Fruit fly (Drosophila melanogaster) whole organism, embryonic: ENCODE data around the gene hog.

Experiments used
- ATbp ChIP-seq: fragments of 200-800 bp; sonication (Bioruptor generic); optimal IDR thresholded peaks from 2 replicates; lab custom pipeline; 2017; ENCODE audit warnings: missing biosample characterization, mild to moderate bottlenecking, missing genetic modification characterization, missing genetic modification reagents
- Blimp-1 ChIP-seq: fragments of 200-800 bp; sonication (Bioruptor generic); optimal IDR thresholded peaks from 3 replicates; lab custom pipeline; 2018; ENCODE audit warnings: missing biosample characterization, missing genetic modification characterization, mild to moderate bottlenecking, moderate library complexity, missing genetic modification reagents
- CG10321 ChIP-seq: fragments of 200-800 bp; sonication (Bioruptor generic); IDR thresholded peaks from 2 replicates; pipeline ENCODE4 v1.3.6; 2022; ENCODE audit warnings: missing biosample characterization, missing genetic modification characterization
- CG10462 ChIP-seq: fragments of 200-800 bp; sonication (Bioruptor generic); optimal IDR thresholded peaks from 2 replicates; lab custom pipeline; 2016; ENCODE audit warnings: missing biosample characterization, missing genetic modification characterization
- CG12299 ChIP-seq: fragments of 200-800 bp; sonication (Bioruptor generic); optimal IDR thresholded peaks from 2 replicates; lab custom pipeline; 2018; ENCODE audit warnings: missing biosample characterization, mild to moderate bottlenecking, missing genetic modification characterization
- CG1233 ChIP-seq: fragments of 200-800 bp; sonication (Bioruptor generic); optimal IDR thresholded peaks from 4 replicates; lab custom pipeline; 2018; ENCODE audit warnings: missing biosample characterization, mild to moderate bottlenecking, missing genetic modification characterization
- CG12391 ChIP-seq: fragments of 200-800 bp; sonication (Bioruptor generic); optimal IDR thresholded peaks from 3 replicates; lab custom pipeline; 2018; ENCODE audit warnings: missing biosample characterization, mild to moderate bottlenecking, missing genetic modification characterization, moderate library complexity
- CG13775 ChIP-seq: fragments of 200-800 bp; sonication (Bioruptor generic); optimal IDR thresholded peaks from 3 replicates; lab custom pipeline; 2017; ENCODE audit warnings: missing biosample characterization, mild to moderate bottlenecking, missing genetic modification characterization
- CG15011 ChIP-seq: fragments of 200-800 bp; sonication (Bioruptor generic); optimal IDR thresholded peaks from 3 replicates; lab custom pipeline; 2018; ENCODE audit warnings: missing biosample characterization, mild to moderate bottlenecking, missing genetic modification characterization
- CG17328 ChIP-seq: fragments of 200-800 bp; sonication (Bioruptor generic); IDR thresholded peaks from 2 replicates; pipeline ENCODE4 v1.3.6; 2022; ENCODE audit warnings: missing biosample characterization, missing genetic modification characterization
- CG17385 ChIP-seq: fragments of 200-800 bp; sonication (Bioruptor generic); optimal IDR thresholded peaks from 3 replicates; lab custom pipeline; 2018; ENCODE audit warnings: missing biosample characterization, mild to moderate bottlenecking, missing genetic modification characterization
- CG17912 ChIP-seq: fragments of 200-800 bp; sonication (Bioruptor generic); optimal IDR thresholded peaks from 2 replicates; lab custom pipeline; 2018; ENCODE audit warnings: missing biosample characterization, mild to moderate bottlenecking, missing genetic modification characterization
- CG30020 ChIP-seq: fragments of 200-800 bp; optimal IDR thresholded peaks from 2 replicates; lab custom pipeline; 2019; ENCODE audit warnings: missing biosample characterization, mild to moderate bottlenecking, missing genetic modification characterization, moderate library complexity
- CG30403 ChIP-seq: fragments of 200-800 bp; sonication (Bioruptor generic); optimal IDR thresholded peaks from 3 replicates; lab custom pipeline; 2016; ENCODE audit warnings: missing biosample characterization, missing genetic modification characterization
- CG34224 ChIP-seq: fragments of 200-800 bp; sonication (Bioruptor generic); IDR thresholded peaks from 3 replicates; pipeline ENCODE4 v1.3.6; 2022; ENCODE audit warnings: missing biosample characterization, missing genetic modification characterization; ENCODE audit not compliant: partially characterized antibody
- CG4730 ChIP-seq: fragments of 200-800 bp; sonication (Bioruptor generic); IDR thresholded peaks from 2 replicates; pipeline ENCODE4 v1.3.6; 2022; ENCODE audit warnings: missing biosample characterization, missing genetic modification characterization
- CG5953 ChIP-seq: fragments of 200-800 bp; sonication (Bioruptor generic); IDR thresholded peaks from 2 replicates; pipeline ENCODE4 v1.3.6; 2022; ENCODE audit warnings: missing biosample characterization, missing genetic modification characterization
- CG6813 ChIP-seq: fragments of 200-800 bp; sonication (Bioruptor generic); optimal IDR thresholded peaks from 2 replicates; lab custom pipeline; 2017; ENCODE audit warnings: missing biosample characterization, missing genetic modification characterization, mild to moderate bottlenecking, moderate library complexity, missing genetic modification reagents
- CG6854 ChIP-seq: fragments of 200-800 bp; sonication (Bioruptor generic); optimal IDR thresholded peaks from 3 replicates; lab custom pipeline; 2017; ENCODE audit warnings: missing biosample characterization, mild to moderate bottlenecking, missing genetic modification characterization
- CG8290 ChIP-seq, 3 experiments: fragments of 200-800 bp; sonication (Bioruptor generic); optimal IDR thresholded peaks; 2 replicates each; lab custom pipeline; 2016 to 2019; ENCODE audit warnings: missing biosample characterization in 3 of 3, missing genetic modification characterization in 3 of 3, mild to moderate bottlenecking in 2 of 3, moderate library complexity in 1 of 3
- CG9437 ChIP-seq: fragments of 200-800 bp; sonication (Bioruptor generic); optimal IDR thresholded peaks from 2 replicates; lab custom pipeline; 2018; ENCODE audit warnings: missing biosample characterization, mild to moderate bottlenecking, missing genetic modification characterization
- CoRest ChIP-seq: fragments of 200-800 bp; sonication (Bioruptor generic); optimal IDR thresholded peaks from 3 replicates; lab custom pipeline; 2018; ENCODE audit warnings: missing biosample characterization, mild to moderate bottlenecking, missing genetic modification characterization, moderate library complexity
- D19A ChIP-seq: fragments of 200-800 bp; optimal IDR thresholded peaks from 3 replicates; lab custom pipeline; 2019; ENCODE audit warnings: missing biosample characterization, mild to moderate bottlenecking, missing genetic modification characterization, moderate library complexity
- H15 ChIP-seq: fragments of 200-800 bp; sonication (Bioruptor generic); IDR thresholded peaks from 3 replicates; pipeline ENCODE4 v1.3.6; 2022; ENCODE audit warnings: missing biosample characterization, missing genetic modification characterization
- HLHmδ ChIP-seq: fragments of 200-800 bp; sonication (Bioruptor generic); optimal IDR thresholded peaks from 2 replicates; lab custom pipeline; 2018; ENCODE audit warnings: missing biosample characterization, mild to moderate bottlenecking, missing genetic modification characterization, moderate library complexity
- Hr51 ChIP-seq, 2 experiments: fragments of 200-800 bp; sonication (Bioruptor generic); optimal IDR thresholded peaks; 2 replicates in 1 of 2; 3 replicates in 1 of 2; lab custom pipeline; 2016 to 2018; ENCODE audit warnings: missing biosample characterization in 2 of 2, missing genetic modification characterization in 2 of 2, mild to moderate bottlenecking in 1 of 2, moderate library complexity in 1 of 2
- MBD-R2 ChIP-seq: fragments of 200-800 bp; sonication (Bioruptor generic); IDR thresholded peaks from 2 replicates; pipeline ENCODE4 v1.3.6; 2022; ENCODE audit warnings: missing biosample characterization, missing genetic modification characterization
- Nf-YC ChIP-seq: fragments of 200-800 bp; optimal IDR thresholded peaks from 3 replicates; lab custom pipeline; 2019; ENCODE audit warnings: missing biosample characterization, mild to moderate bottlenecking, missing genetic modification characterization, moderate library complexity
- Ptx1 ChIP-seq: fragments of 200-800 bp; sonication (Bioruptor generic); IDR thresholded peaks from 2 replicates; pipeline ENCODE4 v1.3.6; 2022; ENCODE audit warnings: missing biosample characterization, missing genetic modification characterization
- Vsx1 ChIP-seq: fragments of 200-800 bp; sonication (Bioruptor generic); optimal IDR thresholded peaks from 2 replicates; lab custom pipeline; 2017; ENCODE audit warnings: missing biosample characterization, mild to moderate bottlenecking, missing genetic modification characterization, missing genetic modification reagents
- YL-1 ChIP-seq: fragments of 200-800 bp; sonication (Bioruptor generic); optimal IDR thresholded peaks from 3 replicates; lab custom pipeline; 2017; ENCODE audit warnings: missing biosample characterization, mild to moderate bottlenecking, missing genetic modification characterization
- ac ChIP-seq: fragments of 200-800 bp; sonication (Bioruptor generic); optimal IDR thresholded peaks from 3 replicates; lab custom pipeline; 2017; ENCODE audit warnings: missing biosample characterization, mild to moderate bottlenecking, missing genetic modification characterization
- az2 ChIP-seq: fragments of 200-800 bp; sonication (Bioruptor generic); optimal IDR thresholded peaks from 3 replicates; lab custom pipeline; 2016; ENCODE audit warnings: missing biosample characterization, missing genetic modification characterization
- chif ChIP-seq, 2 experiments: fragments of 200-800 bp; sonication (Bioruptor generic); optimal IDR thresholded peaks; 3 replicates each; lab custom pipeline; 2016; ENCODE audit warnings: missing biosample characterization in 2 of 2, missing genetic modification characterization in 2 of 2
- crp ChIP-seq, 2 experiments: fragments of 200-800 bp; sonication (Bioruptor generic); optimal IDR thresholded peaks; 2 replicates in 1 of 2; 3 replicates in 1 of 2; lab custom pipeline; 2017; ENCODE audit warnings: missing biosample characterization in 2 of 2, missing genetic modification characterization in 2 of 2, mild to moderate bottlenecking in 1 of 2, moderate library complexity in 1 of 2
- dm ChIP-seq: fragments of 200-800 bp; sonication (Bioruptor generic); optimal IDR thresholded peaks from 3 replicates; lab custom pipeline; 2016; ENCODE audit warnings: missing biosample characterization, missing genetic modification characterization
- dysf ChIP-seq: fragments of 200-800 bp; sonication (Bioruptor generic); IDR thresholded peaks from 3 replicates; pipeline ENCODE4 v1.3.6; 2022; ENCODE audit warnings: missing biosample characterization, missing genetic modification characterization
- en ChIP-seq: fragments of 200-800 bp; sonication (Bioruptor generic); optimal IDR thresholded peaks from 2 replicates; lab custom pipeline; 2016; ENCODE audit warnings: missing biosample characterization, missing genetic modification characterization
- gfzf ChIP-seq: fragments of 200-800 bp; sonication (Bioruptor generic); optimal IDR thresholded peaks from 2 replicates; lab custom pipeline; 2016; ENCODE audit warnings: missing biosample characterization, mild to moderate bottlenecking, missing genetic modification characterization, moderate library complexity
- lola ChIP-seq, 3 experiments: fragments of >200 bp in 2 of 3; fragments of 200-800 bp in 1 of 3; sonication (Bioruptor generic) in 1 of 3; optimal IDR thresholded peaks; 2 replicates each; lab custom pipeline; 2017 to 2019; ENCODE audit warnings: missing biosample characterization in 3 of 3, missing genetic modification characterization in 3 of 3, mild to moderate bottlenecking in 1 of 3, moderate library complexity in 1 of 3
- nerfin-1 ChIP-seq: fragments of 200-800 bp; sonication (Bioruptor generic); optimal IDR thresholded peaks from 3 replicates; lab custom pipeline; 2019; ENCODE audit warnings: missing biosample characterization, mild to moderate bottlenecking, missing genetic modification characterization, moderate library complexity
- oc ChIP-seq: fragments of 200-800 bp; sonication (Bioruptor generic); optimal IDR thresholded peaks from 2 replicates; lab custom pipeline; 2018; ENCODE audit warnings: missing biosample characterization, mild to moderate bottlenecking, missing genetic modification characterization, moderate library complexity
- org-1 ChIP-seq: fragments of 200-800 bp; sonication (Bioruptor generic); optimal IDR thresholded peaks from 2 replicates; lab custom pipeline; 2017; ENCODE audit warnings: missing biosample characterization, missing genetic modification characterization
- row ChIP-seq: fragments of 200-800 bp; sonication (Bioruptor generic); IDR thresholded peaks from 3 replicates; pipeline ENCODE4 v1.3.6; 2022; ENCODE audit warnings: missing biosample characterization, missing genetic modification characterization
- seq ChIP-seq: fragments of 200-800 bp; sonication (Bioruptor generic); IDR thresholded peaks from 2 replicates; pipeline ENCODE4 v1.3.6; 2022; ENCODE audit warnings: missing biosample characterization, missing genetic modification characterization
- tin ChIP-seq: fragments of 200-800 bp; sonication (Bioruptor generic); optimal IDR thresholded peaks from 3 replicates; lab custom pipeline; 2016; ENCODE audit warnings: missing biosample characterization, missing genetic modification characterization
- tna ChIP-seq: fragments of 200-800 bp; sonication (Bioruptor generic); IDR thresholded peaks from 2 replicates; pipeline ENCODE4 v1.3.6; 2022; ENCODE audit warnings: missing biosample characterization, missing genetic modification characterization; ENCODE audit not compliant: partially characterized antibody
- ttk ChIP-seq: fragments of 200-800 bp; sonication (Bioruptor generic); IDR thresholded peaks from 2 replicates; pipeline ENCODE4 v2.1.2; 2022; ENCODE audit warnings: missing biosample characterization, missing genetic modification characterization
- vvl ChIP-seq: fragments of 200-800 bp; sonication (Bioruptor generic); IDR thresholded peaks from 2 replicates; pipeline ENCODE4 v1.3.6; 2022; ENCODE audit warnings: missing biosample characterization, missing genetic modification characterization
- zf30C ChIP-seq: fragments of 200-800 bp; sonication (Bioruptor generic); optimal IDR thresholded peaks from 3 replicates; lab custom pipeline; 2018; ENCODE audit warnings: missing biosample characterization, mild to moderate bottlenecking, missing genetic modification characterization

The hog gene

DNA sequence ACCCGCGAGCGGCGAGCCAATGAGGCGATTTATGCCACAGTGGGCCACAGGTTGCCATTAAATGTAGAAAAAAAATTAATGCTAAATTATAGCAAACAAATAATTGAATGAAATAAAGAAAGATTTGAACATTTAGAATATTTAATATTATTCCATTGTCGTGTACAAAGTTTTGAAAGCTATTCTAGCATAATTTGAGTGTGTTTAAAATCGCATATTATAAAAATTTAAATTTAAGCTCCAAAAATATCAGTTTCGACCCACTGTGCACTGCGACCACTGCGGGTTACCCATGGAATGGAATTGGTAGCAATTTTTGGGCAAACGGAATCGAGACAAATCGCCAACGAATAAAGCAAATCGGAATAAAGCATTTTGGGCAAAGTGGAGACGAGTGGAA lies 25.1 kb upstream of the hog start (continued):
- no peak for TF ChIP-seq CG8290 (GFP tag; optimal IDR thresholded peaks at IDR 0.05; lab: Kevin White, UChicago)
- no peak for TF ChIP-seq CG8290 (tag; optimal IDR thresholded peaks at IDR 0.05; lab: Kevin White, UChicago)
- TF ChIP-seq ttk (GFP tag; lab: Robert Waterston, UW), result no peak; the same call in 1 of the 2 replicates
- no peak for TF ChIP-seq crp (GFP tag; optimal IDR thresholded peaks at IDR 0.05; lab: Kevin White, UChicago)
- no peak for TF ChIP-seq CG5953 (GFP tag; lab: Robert Waterston, UW)
- peak; percentile 36 for TF ChIP-seq CG13775 (GFP tag; lab: Kevin White, UChicago)
- no peak for TF ChIP-seq CG30020
- TF ChIP-seq CG30403, result peak; percentile 54
- peak; percentile 80 for TF ChIP-seq row
- TF ChIP-seq Ptx1 (GFP tag; lab: Robert Waterston, UW), result peak; percentile 54
- peak; percentile 64 for TF ChIP-seq CoRest (tag; lab: Kevin White, UChicago)
- TF ChIP-seq tin, result peak; percentile 25
- no peak for TF ChIP-seq CG10321 (GFP tag; lab: Robert Waterston, UW)
- TF ChIP-seq Hr51 (GFP tag; optimal IDR thresholded peaks at IDR 0.05; lab: Kevin White, UChicago), result peak; percentile 1 to 68
- TF ChIP-seq CG6813 (GFP tag; lab: Kevin White, UChicago), result peak; percentile 7
- TF ChIP-seq seq (GFP tag; lab: Robert Waterston, UW), result no peak
- TF ChIP-seq org-1 (GFP tag; lab: Kevin White, UChicago), result peak; percentile 28
- no peak for TF ChIP-seq chif (GFP tag; optimal IDR thresholded peaks at IDR 0.05; lab: Kevin White, UChicago)
- TF ChIP-seq Blimp-1 (GFP tag; lab: Kevin White, UChicago), result peak; percentile 64
- 0 out of 3 replicates have a peak, but pooled peaks have one; percentile 16 for TF ChIP-seq H15 (GFP tag; lab: Robert Waterston, UW)
- TF ChIP-seq tna, result no peak
- no peak for TF ChIP-seq CG34224 (GFP tag; lab: Robert Waterston, UW)
- peak; percentile 48 for TF ChIP-seq ATbp (GFP tag; lab: Kevin White, UChicago)
- TF ChIP-seq CG12391 (tag; lab: Kevin White, UChicago), result peak; percentile 58
- peak; percentile 45 for TF ChIP-seq vvl
- TF ChIP-seq lola (GFP tag; optimal IDR thresholded peaks at IDR 0.05; lab: Kevin White, UChicago), result peak in 1 of 3 experiments; percentile 63
- TF ChIP-seq dysf, result peak; percentile 68
- peak; percentile 39 for TF ChIP-seq CG17385 (GFP tag; lab: Kevin White, UChicago)
- no peak for TF ChIP-seq CG10462 (GFP tag; lab: Kevin White, UChicago)
- no peak for TF ChIP-seq CG17912 (GFP tag; lab: Kevin White, UChicago)
- TF ChIP-seq az2 (GFP tag; lab: Kevin White, UChicago), result peak; percentile 26
- peak; percentile 28 for TF ChIP-seq nerfin-1
- TF ChIP-seq MBD-R2 (GFP tag; lab: Robert Waterston, UW), result no peak
- TF ChIP-seq CG9437, result peak; percentile 56
- no peak for TF ChIP-seq gfzf (GFP tag; lab: Kevin White, UChicago)
- no peak for TF ChIP-seq Vsx1 (GFP tag; lab: Kevin White, UChicago)
- no peak for TF ChIP-seq YL-1 (GFP tag; lab: Kevin White, UChicago)
- TF ChIP-seq D19A (tag; lab: Kevin White, UChicago), result peak; percentile 53
- TF ChIP-seq CG15011 (GFP tag; lab: Kevin White, UChicago), result peak; percentile 14
- no peak for TF ChIP-seq dm (GFP tag; lab: Kevin White, UChicago)
- TF ChIP-seq zf30C (GFP tag; lab: Kevin White, UChicago), result no peak
- TF ChIP-seq ac (GFP tag; lab: Kevin White, UChicago), result peak; percentile 15
- no peak for TF ChIP-seq en (GFP tag; lab: Kevin White, UChicago)
- peak; percentile 12 for TF ChIP-seq CG1233 (GFP tag; lab: Kevin White, UChicago)
- TF ChIP-seq Nf-YC (tag; lab: Kevin White, UChicago), result peak; percentile 22
- no peak for TF ChIP-seq CG12299
- no peak for TF ChIP-seq oc (tag; lab: Kevin White, UChicago)
- peak; percentile 66 for TF ChIP-seq CG17328 (GFP tag; lab: Robert Waterston, UW)
- no peak for TF ChIP-seq CG4730
- TF ChIP-seq HLHmδ (GFP tag; lab: Kevin White, UChicago), result no peak
- no peak for TF ChIP-seq CG6854
